Fruit fly (Drosophila melanogaster) whole organism, embryonic: ENCODE data around the gene Polr2D.

Source experiments
- CG10267 ChIP-seq: fragments of 200-800 bp; sonication (Bioruptor generic); optimal IDR thresholded peaks from 2 replicates; lab custom pipeline; 2018; ENCODE audit warnings: missing biosample characterization, mild to moderate bottlenecking, missing genetic modification characterization, moderate library complexity
- CG2678 ChIP-seq: fragments of 200-800 bp; sonication (Bioruptor generic); optimal IDR thresholded peaks from 3 replicates; lab custom pipeline; 2019; ENCODE audit warnings: missing biosample characterization, mild to moderate bottlenecking, missing genetic modification characterization, moderate library complexity
- CG3065 ChIP-seq: fragments of 200-800 bp; sonication (Bioruptor generic); optimal IDR thresholded peaks from 2 replicates; lab custom pipeline; 2016; ENCODE audit warnings: missing biosample characterization, missing genetic modification characterization
- CG4282 ChIP-seq: fragments of 200-800 bp; sonication (Bioruptor generic); optimal IDR thresholded peaks from 2 replicates; lab custom pipeline; 2016; ENCODE audit warnings: missing biosample characterization, missing genetic modification characterization
- H2.0 ChIP-seq: fragments of 200-800 bp; sonication (Bioruptor generic); IDR thresholded peaks from 2 replicates; pipeline ENCODE4 v1.3.6; 2022; ENCODE audit warnings: missing biosample characterization, missing genetic modification characterization
- br ChIP-seq: fragments of >200 bp; optimal IDR thresholded peaks from 2 replicates; lab custom pipeline; 2017
- run ChIP-seq: fragments of 200-800 bp; sonication (Bioruptor generic); optimal IDR thresholded peaks from 3 replicates; lab custom pipeline; 2018; ENCODE audit warnings: missing biosample characterization, mild to moderate bottlenecking, missing genetic modification characterization

DNA sequence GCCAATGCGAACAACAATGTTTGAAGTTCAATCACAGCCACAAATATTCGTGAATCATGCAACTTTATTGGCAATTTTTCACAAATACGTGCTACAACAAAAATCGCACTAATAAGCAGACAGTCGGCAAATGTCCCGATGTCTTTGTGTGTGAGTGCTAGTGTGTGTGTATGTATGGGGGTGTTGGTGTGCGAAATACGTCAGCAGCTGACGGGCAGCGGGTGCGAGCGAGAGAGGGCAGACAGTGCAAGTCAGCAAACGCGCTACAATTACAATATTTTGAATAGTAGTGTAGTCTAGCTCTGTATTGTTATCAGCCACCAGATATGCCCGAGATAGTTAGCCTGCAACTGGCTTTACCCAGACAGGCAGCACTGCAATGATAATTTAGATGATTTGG, 9.2 kb downstream of the Polr2D start:
- TF ChIP-seq H2.0 (GFP tag; lab: Robert Waterston, UW), result no peak
- no peak for TF ChIP-seq CG4282 (GFP tag; lab: Kevin White, UChicago)
- TF ChIP-seq CG3065 (GFP tag; lab: Kevin White, UChicago), result no peak
- TF ChIP-seq CG10267, result no peak
- no peak for TF ChIP-seq br (lab: Kevin White, UChicago)
- TF ChIP-seq CG2678, result no peak
- no peak for TF ChIP-seq run (tag; lab: Kevin White, UChicago)
